Worm (Caenorhabditis elegans) whole organism, midembryonic: Measurements from ENCODE around the gene srw-87.

Experiments
- cog-1 ChIP-seq: sonication (generic microtip); optimal IDR thresholded peaks from 2 replicates; lab custom pipeline; 2016; ENCODE audit warnings: missing genetic modification characterization, missing compliant biosample characterization
- med-1 ChIP-seq: sonication (generic microtip); optimal IDR thresholded peaks from 2 replicates; lab custom pipeline; 2017; ENCODE audit warnings: missing genetic modification characterization, mild to moderate bottlenecking, missing compliant biosample characterization, antibody characterized with exemption, missing genetic modification reagents; ENCODE audit not compliant: insufficient read depth
- ztf-29 ChIP-seq: fragments of 200-800 bp; sonication (Bioruptor generic); IDR thresholded peaks from 2 replicates; pipeline ENCODE4 v1.3.6; 2022; ENCODE audit warnings: missing genetic modification reagents, missing genetic modification characterization, missing compliant biosample characterization

DNA sequence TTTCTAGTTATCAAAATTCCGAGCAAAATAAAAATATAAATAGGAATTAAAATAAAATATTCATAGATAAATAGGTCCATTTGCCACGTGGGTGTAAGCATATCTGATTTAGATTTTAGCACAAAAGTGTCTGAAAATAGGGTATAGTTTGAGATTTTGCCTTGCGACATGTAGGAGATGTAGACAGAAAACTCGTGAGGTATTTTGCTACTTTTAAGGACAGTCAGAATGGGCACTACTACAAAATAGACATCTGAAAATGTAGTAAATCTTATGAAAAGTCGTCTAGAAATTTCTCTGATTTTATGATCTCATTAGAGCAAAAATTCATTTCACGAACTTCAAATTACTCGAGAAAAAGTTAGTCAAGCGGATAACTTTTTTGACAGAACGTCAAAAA is 38.2 kb downstream of the srw-87 start, which contains the start of gene srv-34:
- no peak for TF ChIP-seq cog-1 (tag; lab: Kevin White, UChicago)
- TF ChIP-seq ztf-29 (GFP tag; lab: Robert Waterston, UW), result no peak
- no peak for TF ChIP-seq med-1 (GFP tag; lab: Kevin White, UChicago)
